Fruit fly (Drosophila melanogaster) whole organism, prepupa: Measurements from ENCODE around the gene bond.

Experiments used
- CG10631 ChIP-seq: fragments of 200-800 bp; sonication (Bioruptor generic); optimal IDR thresholded peaks from 2 replicates; lab custom pipeline; 2016; ENCODE audit warnings: missing biosample characterization, missing genetic modification characterization
- CG10669 ChIP-seq: fragments of 200-800 bp; sonication (Bioruptor generic); optimal IDR thresholded peaks from 3 replicates; lab custom pipeline; 2018; ENCODE audit warnings: missing biosample characterization, mild to moderate bottlenecking, missing genetic modification characterization, moderate library complexity
- CG11902 ChIP-seq: fragments of 200-800 bp; sonication (Bioruptor generic); optimal IDR thresholded peaks from 3 replicates; lab custom pipeline; 2016; ENCODE audit warnings: missing biosample characterization, missing genetic modification characterization
- CG16779 ChIP-seq: fragments of 200-800 bp; sonication (Bioruptor generic); optimal IDR thresholded peaks from 3 replicates; lab custom pipeline; 2017; ENCODE audit warnings: missing biosample characterization, mild to moderate bottlenecking, missing genetic modification characterization
- Eip78C ChIP-seq: fragments of 200-800 bp; sonication (Bioruptor generic); peaks from one replicate; lab custom pipeline; 2016; ENCODE audit warnings: missing biosample characterization, missing genetic modification characterization
- Gug ChIP-seq: fragments of 200-800 bp; sonication (Bioruptor generic); IDR thresholded peaks from 2 replicates; pipeline ENCODE4 v1.3.6; 2022; ENCODE audit warnings: missing biosample characterization, missing genetic modification characterization
- Hr38 ChIP-seq: sonication (Bioruptor generic); optimal IDR thresholded peaks from 2 replicates; lab custom pipeline; 2016; ENCODE audit warnings: missing biosample characterization, missing genetic modification characterization
- Lpt ChIP-seq: fragments of 200-800 bp; sonication (Bioruptor generic); optimal IDR thresholded peaks from 3 replicates; lab custom pipeline; 2016; ENCODE audit warnings: missing biosample characterization, missing genetic modification characterization
- pdm3 ChIP-seq: fragments of 200-800 bp; sonication (Bioruptor generic); optimal IDR thresholded peaks from 3 replicates; lab custom pipeline; 2016; ENCODE audit warnings: missing biosample characterization, missing genetic modification characterization
- ss ChIP-seq, 2 experiments: fragments of 200-800 bp; sonication (Bioruptor generic); optimal IDR thresholded peaks; 2 replicates in 1 of 2; 3 replicates in 1 of 2; lab custom pipeline; 2017 to 2018; ENCODE audit warnings: mild to moderate bottlenecking in 2 of 2, missing biosample characterization in 2 of 2, missing genetic modification characterization in 2 of 2, moderate library complexity in 1 of 2
- svp ChIP-seq: fragments of 200-800 bp; sonication (Bioruptor generic); peaks from one replicate; lab custom pipeline; 2016; ENCODE audit warnings: missing biosample characterization, missing genetic modification characterization

dm6 chr3R:22524344-22525072 lies 26.0 kb upstream of the bond start:
- TF ChIP-seq CG16779 = no peak
- TF ChIP-seq Eip78C (GFP tag; lab: Kevin White, UChicago) = peak; percentile 82
- TF ChIP-seq pdm3 (GFP tag; lab: Kevin White, UChicago) = peak; percentile 27
- no peak for TF ChIP-seq Gug (GFP tag; lab: Robert Waterston, UW)
- no peak for TF ChIP-seq Hr38 (GFP tag; lab: Kevin White, UChicago)
- TF ChIP-seq Lpt (GFP tag; lab: Kevin White, UChicago) = no peak
- TF ChIP-seq ss (GFP tag; optimal IDR thresholded peaks at IDR 0.05; lab: Kevin White, UChicago) = peak in 1 of 2 experiments; percentile 18
- no peak for TF ChIP-seq CG10669 (GFP tag; lab: Kevin White, UChicago)
- TF ChIP-seq CG10631 (GFP tag; lab: Kevin White, UChicago) = no peak
- peak; percentile 86 for TF ChIP-seq svp (GFP tag; lab: Kevin White, UChicago)
- no peak for TF ChIP-seq CG11902
